Worm (Caenorhabditis elegans) whole organism, young adult: ENCODE measurements around the gene sod-3.
"Not testable (repeated sequence)": the region's sequence is repeated elsewhere in the genome, so short reads cannot be mapped to it uniquely, and the experiment has no call there.

ENCODE experiments used
- B0336.3 ChIP-seq: fragments of 200-800 bp; sonication (Bioruptor generic); IDR thresholded peaks from 2 replicates; pipeline ENCODE4 v1.3.6; 2022; ENCODE audit warnings: missing genetic modification characterization, missing compliant biosample characterization
- C17E4.6 ChIP-seq: fragments of 200-800 bp; sonication (Bioruptor generic); IDR thresholded peaks from 2 replicates; pipeline ENCODE4 v1.3.6; 2022; ENCODE audit warnings: missing genetic modification reagents, missing genetic modification characterization, missing compliant biosample characterization
- F22D6.2 ChIP-seq: sonication (generic microtip); optimal IDR thresholded peaks from 2 replicates; lab custom pipeline; 2016; ENCODE audit warnings: mild to moderate bottlenecking, missing genetic modification characterization, missing compliant biosample characterization
- F33H1.4 ChIP-seq: fragments of 200-800 bp; sonication (Bioruptor generic); IDR thresholded peaks from 2 replicates; pipeline ENCODE4 v1.3.6; 2022; ENCODE audit warnings: missing genetic modification reagents, missing genetic modification characterization, missing compliant biosample characterization
- F37B4.10 ChIP-seq: fragments of 200-800 bp; sonication (Bioruptor generic); IDR thresholded peaks from 2 replicates; pipeline ENCODE4 v1.3.6; 2022; ENCODE audit warnings: missing genetic modification characterization, missing compliant biosample characterization
- F39B2.1 ChIP-seq: fragments of 200-800 bp; sonication (Bioruptor generic); IDR thresholded peaks from 2 replicates; pipeline ENCODE4 v1.3.6; 2022; ENCODE audit warnings: missing genetic modification reagents, missing genetic modification characterization, missing compliant biosample characterization
- F52B5.7 ChIP-seq: sonication (generic microtip); optimal IDR thresholded peaks from 2 replicates; lab custom pipeline; 2016; ENCODE audit warnings: mild to moderate bottlenecking, missing genetic modification characterization, missing compliant biosample characterization
- F57A8.1 ChIP-seq: fragments of 200-800 bp; sonication (Bioruptor generic); optimal IDR thresholded peaks from 2 replicates; lab custom pipeline; 2018; ENCODE audit warnings: mild to moderate bottlenecking, missing genetic modification characterization, moderate library complexity, missing compliant biosample characterization
- F57C9.4 ChIP-seq: sonication (generic microtip); optimal IDR thresholded peaks from 2 replicates; lab custom pipeline; 2017; ENCODE audit warnings: mild to moderate bottlenecking, missing genetic modification characterization, missing compliant biosample characterization
- T07F8.4 ChIP-seq: sonication (generic microtip); optimal IDR thresholded peaks from 2 replicates; lab custom pipeline; 2016; ENCODE audit warnings: mild to moderate bottlenecking, missing genetic modification characterization, moderate library complexity, missing compliant biosample characterization
- Y67H2A.10 ChIP-seq: fragments of 200-800 bp; sonication (Bioruptor generic); conservative IDR thresholded peaks from 2 replicates; pipeline ENCODE4 v1.3.6; 2022; ENCODE audit warnings: missing genetic modification reagents, missing genetic modification characterization, missing compliant biosample characterization
- Y79H2A.3 ChIP-seq: fragments of 200-800 bp; sonication (Bioruptor generic); conservative IDR thresholded peaks from 2 replicates; pipeline ENCODE4 v1.3.6; 2022; ENCODE audit warnings: missing genetic modification reagents, missing genetic modification characterization, missing compliant biosample characterization
- attf-3 ChIP-seq: fragments of 200-800 bp; sonication (Bioruptor generic); conservative IDR thresholded peaks from 2 replicates; pipeline ENCODE4 v1.3.6; 2022; ENCODE audit warnings: missing genetic modification reagents, missing genetic modification characterization, missing compliant biosample characterization
- attf-5 ChIP-seq: fragments of 200-800 bp; sonication (Bioruptor generic); optimal IDR thresholded peaks from 2 replicates; lab custom pipeline; 2018; ENCODE audit warnings: mild to moderate bottlenecking, missing genetic modification characterization, missing compliant biosample characterization
- attf-6 ChIP-seq: fragments of 200-800 bp; sonication (Bioruptor generic); IDR thresholded peaks from 2 replicates; pipeline ENCODE4 v1.3.6; 2022; ENCODE audit warnings: missing genetic modification reagents, missing genetic modification characterization, missing compliant biosample characterization
- cebp-1 ChIP-seq, 2 experiments: fragments of 200-800 bp in 1 of 2; sonication (Bioruptor generic) in 1 of 2; sonication (generic microtip) in 1 of 2; IDR thresholded peaks in 1 of 2; optimal IDR thresholded peaks in 1 of 2; 2 replicates each; pipeline versions ENCODE4 v1.3.6 to Lab custom; 2017 to 2022; ENCODE audit warnings: missing compliant biosample characterization in 2 of 2, missing genetic modification characterization in 2 of 2, mild to moderate bottlenecking in 1 of 2, missing genetic modification reagents in 1 of 2, moderate library complexity in 1 of 2
- ceh-91 ChIP-seq: fragments of 200-800 bp; sonication (Bioruptor generic); IDR thresholded peaks from 2 replicates; pipeline ENCODE4 v1.3.6; 2022; ENCODE audit warnings: missing genetic modification reagents, missing genetic modification characterization, missing compliant biosample characterization
- dox-1 ChIP-seq: fragments of 200-800 bp; sonication (Bioruptor generic); IDR thresholded peaks from 2 replicates; pipeline ENCODE4 v1.3.6; 2022; ENCODE audit warnings: missing genetic modification reagents, missing genetic modification characterization, missing compliant biosample characterization
- dpl-1 ChIP-seq: fragments of 150-350 bp; optimal IDR thresholded peaks from 2 replicates; lab custom pipeline; 2014; ENCODE audit warnings: missing biosample characterization, missing genetic modification reagents, missing genetic modification characterization
- ekl-4 ChIP-seq: fragments of 200-800 bp; sonication (Bioruptor generic); IDR thresholded peaks from 2 replicates; pipeline ENCODE4 v1.3.6; 2022; ENCODE audit warnings: missing genetic modification reagents, missing genetic modification characterization, missing compliant biosample characterization
- ets-4 ChIP-seq: fragments of 200-800 bp; sonication (Bioruptor generic); optimal IDR thresholded peaks from 2 replicates; lab custom pipeline; 2018; ENCODE audit warnings: mild to moderate bottlenecking, missing genetic modification characterization, missing compliant biosample characterization
- fkh-3 ChIP-seq: sonication (generic microtip); optimal IDR thresholded peaks from 2 replicates; lab custom pipeline; 2016; ENCODE audit warnings: mild to moderate bottlenecking, missing genetic modification characterization, missing compliant biosample characterization
- hlh-12 ChIP-seq: sonication (generic microtip); optimal IDR thresholded peaks from 2 replicates; lab custom pipeline; 2016; ENCODE audit warnings: missing genetic modification characterization, missing compliant biosample characterization
- lin-35 ChIP-seq, 3 experiments: fragments of 150-350 bp in 2 of 3; sonication (generic microtip) in 1 of 3; optimal IDR thresholded peaks; 2 replicates each; lab custom pipeline; 2014 to 2018; ENCODE audit warnings: missing biosample characterization in 3 of 3, missing genetic modification characterization in 3 of 3, missing genetic modification reagents in 3 of 3
- nfya-2 ChIP-seq: fragments of 200-800 bp; sonication (Bioruptor generic); IDR thresholded peaks from 2 replicates; pipeline ENCODE4 v1.3.6; 2022; ENCODE audit warnings: missing genetic modification reagents, missing genetic modification characterization, missing compliant biosample characterization
- nfyb-1 ChIP-seq: fragments of 200-800 bp; sonication (Bioruptor generic); IDR thresholded peaks from 2 replicates; pipeline ENCODE4 v1.3.6; 2022; ENCODE audit warnings: missing genetic modification reagents, missing genetic modification characterization, missing compliant biosample characterization
- nhr-80 ChIP-seq: sonication (generic microtip); optimal IDR thresholded peaks from 2 replicates; lab custom pipeline; 2016; ENCODE audit warnings: missing genetic modification characterization, missing compliant biosample characterization
- nhr-90 ChIP-seq: sonication (generic microtip); optimal IDR thresholded peaks from 2 replicates; lab custom pipeline; 2016; ENCODE audit warnings: missing genotype, mild to moderate bottlenecking, missing genetic modification characterization, missing compliant biosample characterization
- pha-4 ChIP-seq: fragments of 150-350 bp; sonication (generic microtip); optimal IDR thresholded peaks from 2 replicates; lab custom pipeline; 2014; ENCODE audit warnings: missing biosample characterization, missing genetic modification reagents, missing genetic modification characterization
- rec-8 ChIP-seq, 2 experiments: sonication (generic microtip); optimal IDR thresholded peaks; 2 replicates each; lab custom pipeline; 2016; ENCODE audit warnings: mild to moderate bottlenecking in 2 of 2, missing genetic modification characterization in 2 of 2, missing genetic modification reagents in 2 of 2, missing genotype in 2 of 2, missing biosample characterization in 1 of 2, missing compliant biosample characterization in 1 of 2, moderate library complexity in 1 of 2
- repo-1 ChIP-seq: sonication (generic microtip); optimal IDR thresholded peaks from 2 replicates; lab custom pipeline; 2017; ENCODE audit warnings: mild to moderate bottlenecking, missing genetic modification characterization, missing compliant biosample characterization
- rpc-1 ChIP-seq, 2 experiments: fragments of 150-350 bp in 1 of 2; sonication (generic microtip) in 1 of 2; optimal IDR thresholded peaks; 2 replicates each; lab custom pipeline; 2014 to 2018; ENCODE audit warnings: missing biosample characterization in 1 of 2, missing genetic modification characterization in 1 of 2, missing genetic modification reagents in 1 of 2, missing genotype in 1 of 2
- sea-2 ChIP-seq: fragments of 200-800 bp; sonication (Bioruptor generic); IDR thresholded peaks from 2 replicates; pipeline ENCODE4 v1.3.6; 2022; ENCODE audit warnings: missing genetic modification characterization, missing compliant biosample characterization
- snpc-1.1 ChIP-seq: sonication (generic microtip); optimal IDR thresholded peaks from 2 replicates; lab custom pipeline; 2017; ENCODE audit warnings: missing genetic modification characterization, mild to moderate bottlenecking, missing compliant biosample characterization, antibody characterized with exemption, moderate library complexity, missing genotype, missing genetic modification reagents; ENCODE audit not compliant: insufficient read depth
- snpc-1.3 ChIP-seq: sonication (generic microtip); optimal IDR thresholded peaks from 2 replicates; lab custom pipeline; 2017; ENCODE audit warnings: missing genetic modification characterization, mild to moderate bottlenecking, missing compliant biosample characterization, antibody characterized with exemption, moderate library complexity, missing genotype, missing genetic modification reagents; ENCODE audit not compliant: insufficient read depth
- zfh-2 ChIP-seq: fragments of 200-800 bp; sonication (Bioruptor generic); conservative IDR thresholded peaks from 2 replicates; pipeline ENCODE4 v1.3.6; 2022; ENCODE audit warnings: missing genetic modification reagents, missing genetic modification characterization, missing compliant biosample characterization
- ztf-18 ChIP-seq: sonication (generic microtip); optimal IDR thresholded peaks from 2 replicates; lab custom pipeline; 2016; ENCODE audit warnings: missing genotype, mild to moderate bottlenecking, missing genetic modification characterization, missing compliant biosample characterization
- ztf-22 ChIP-seq: fragments of 200-800 bp; sonication (Bioruptor generic); optimal IDR thresholded peaks from 2 replicates; lab custom pipeline; 2018; ENCODE audit warnings: mild to moderate bottlenecking, missing genetic modification characterization, moderate library complexity, missing compliant biosample characterization
- ztf-3 ChIP-seq: fragments of 200-800 bp; sonication (Bioruptor generic); optimal IDR thresholded peaks from 2 replicates; lab custom pipeline; 2018; ENCODE audit warnings: mild to moderate bottlenecking, missing genetic modification characterization, missing compliant biosample characterization

sod-3 gene

DNA sequence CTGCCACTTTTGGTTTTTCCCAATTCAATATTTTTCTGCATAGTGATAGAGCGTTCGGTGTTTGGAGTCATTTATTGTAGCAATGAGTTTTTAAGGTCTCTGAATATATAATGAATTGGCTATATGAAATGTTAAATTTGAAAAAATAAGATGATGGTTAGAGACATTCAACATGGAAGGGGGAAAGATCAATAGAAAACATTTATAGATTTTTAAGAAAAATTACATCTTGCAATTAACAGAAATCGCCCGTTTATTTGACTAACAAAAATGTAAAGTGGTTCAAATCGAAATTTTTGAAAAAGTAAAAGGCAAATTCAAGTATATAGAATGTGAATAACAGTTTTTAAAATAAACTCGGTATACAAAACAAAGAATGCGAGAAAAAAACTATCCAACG is 18.0 kb downstream of the sod-3 start, which contains the start of gene lido-5:
Gene lido-5, minus strand, starts transcription at position 101 of the 400 bp plus-strand sequence.
- TF ChIP-seq rpc-1 (optimal IDR thresholded peaks at IDR 0.05; lab: Kevin White, UChicago), result no peak
- TF ChIP-seq rpc-1 (tag; optimal IDR thresholded peaks at IDR 0.05; lab: Kevin White, UChicago), result no peak
- TF ChIP-seq F52B5.7 (tag; lab: Kevin White, UChicago), result no peak
- TF ChIP-seq ztf-22, result no peak
- no peak for TF ChIP-seq ztf-3
- TF ChIP-seq Y79H2A.3 (GFP tag; lab: Robert Waterston, UW), result no peak
- TF ChIP-seq ekl-4 (GFP tag; lab: Robert Waterston, UW), result no peak
- TF ChIP-seq attf-6 (GFP tag; lab: Robert Waterston, UW), result no peak
- no peak for TF ChIP-seq F39B2.1
- TF ChIP-seq rec-8 (tag; optimal IDR thresholded peaks at IDR 0.05; lab: Kevin White, UChicago), result no peak
- no peak for TF ChIP-seq lin-35 (GFP tag; optimal IDR thresholded peaks at IDR 0.05; lab: Kevin White, UChicago)

DNA sequence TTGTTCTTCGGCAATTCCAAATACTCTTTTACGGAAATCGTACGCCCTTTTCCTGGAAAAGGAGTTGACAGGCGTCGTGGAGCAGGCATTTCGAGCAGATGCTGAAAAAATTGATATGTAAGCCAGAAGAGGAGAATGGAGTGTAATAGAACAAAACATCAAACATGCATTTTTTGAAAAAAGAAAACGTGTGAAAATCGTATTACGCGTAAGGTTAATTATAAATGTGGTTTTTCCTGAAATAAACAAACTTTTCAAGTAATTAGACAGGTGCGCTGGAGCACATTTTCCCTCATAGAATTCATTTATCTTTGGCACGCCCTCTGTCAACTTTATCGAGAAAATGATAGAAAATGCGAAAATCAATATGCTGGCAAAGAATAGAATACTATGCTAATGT is 22.5 kb downstream of the sod-3 start, which contains the start of gene lido-6:
Gene lido-6, minus strand, starts transcription at position 101 of the 400 bp plus-strand sequence.
- no peak for TF ChIP-seq F33H1.4 (GFP tag; lab: Robert Waterston, UW)
- no peak for TF ChIP-seq Y67H2A.10 (GFP tag; lab: Robert Waterston, UW)
- no peak for TF ChIP-seq zfh-2 (GFP tag; lab: Robert Waterston, UW)
- no peak for TF ChIP-seq dpl-1 (GFP tag; lab: Kevin White, UChicago)
- TF ChIP-seq snpc-1.1, result no peak
- no peak for TF ChIP-seq F22D6.2 (tag; lab: Kevin White, UChicago)
- no peak for TF ChIP-seq sea-2 (GFP tag; lab: Robert Waterston, UW)
- TF ChIP-seq F52B5.7 (tag; lab: Kevin White, UChicago), result no peak
- no peak for TF ChIP-seq ceh-91 (GFP tag; lab: Robert Waterston, UW)
- no peak for TF ChIP-seq snpc-1.3 (tag; lab: Kevin White, UChicago)
- TF ChIP-seq B0336.3 (GFP tag; lab: Robert Waterston, UW), result no peak
- no peak for TF ChIP-seq F57A8.1
- no peak for TF ChIP-seq ets-4 (GFP tag; lab: Kevin White, UChicago)

DNA sequence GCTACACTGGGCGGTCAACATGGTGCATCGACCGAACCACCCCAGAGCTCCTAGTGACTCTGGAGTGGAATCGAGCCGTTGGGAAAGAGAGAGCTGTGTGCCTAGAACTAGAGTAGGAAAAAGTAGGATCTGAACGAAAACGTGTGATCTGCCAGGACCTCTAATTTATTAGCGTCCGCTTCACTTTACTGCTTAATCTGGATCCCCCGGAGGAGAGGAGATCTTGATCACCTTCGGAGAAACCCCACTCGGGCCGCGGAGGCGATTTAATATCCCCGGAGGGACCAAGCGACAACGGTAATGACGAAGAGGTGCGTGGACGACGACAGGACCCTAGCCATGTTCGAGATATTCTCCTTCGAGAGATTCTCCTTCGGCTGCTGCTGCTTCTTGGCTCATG is 24.8 kb downstream of the sod-3 start, which contains the start of gene K09E3.2:
Gene K09E3.2, plus strand, starts transcription at position 301 of the 400 bp plus-strand sequence.
- TF ChIP-seq dox-1 (GFP tag; lab: Robert Waterston, UW); pha-4; rpc-1 (optimal IDR thresholded peaks at IDR 0.05; lab: Kevin White, UChicago); rpc-1 (tag; optimal IDR thresholded peaks at IDR 0.05; lab: Kevin White, UChicago): not testable (repeated sequence)

DNA sequence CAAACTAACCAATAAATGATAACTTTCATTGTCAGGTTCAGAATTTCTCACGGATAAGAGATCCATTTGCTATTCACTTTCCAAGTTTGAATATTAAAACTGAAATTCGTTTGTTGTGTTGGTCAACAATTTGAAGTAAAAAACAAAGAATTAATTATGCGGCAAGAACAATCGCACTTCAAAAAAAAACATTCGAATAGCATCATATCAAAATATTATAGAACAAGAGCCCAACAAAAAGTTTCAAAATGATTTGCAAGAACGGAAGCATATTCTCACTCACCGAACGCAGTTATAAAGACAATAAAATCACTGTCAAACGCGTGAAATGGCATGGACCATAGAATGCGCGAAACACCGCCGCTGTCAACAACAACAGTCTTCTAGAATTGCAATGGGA is 41.9 kb downstream of the sod-3 start, which contains the start of gene K09E3.7:
Gene K09E3.7, minus strand, starts transcription at position 101 of the 400 bp plus-strand sequence.
- TF ChIP-seq nfya-2, result no peak
- no peak for TF ChIP-seq C17E4.6 (GFP tag; lab: Robert Waterston, UW)
- no peak for TF ChIP-seq fkh-3 (tag; lab: Kevin White, UChicago)
- TF ChIP-seq snpc-1.1, result no peak
- no peak for TF ChIP-seq F57C9.4 (tag; lab: Kevin White, UChicago)
- TF ChIP-seq F37B4.10 (GFP tag; lab: Robert Waterston, UW), result no peak

DNA sequence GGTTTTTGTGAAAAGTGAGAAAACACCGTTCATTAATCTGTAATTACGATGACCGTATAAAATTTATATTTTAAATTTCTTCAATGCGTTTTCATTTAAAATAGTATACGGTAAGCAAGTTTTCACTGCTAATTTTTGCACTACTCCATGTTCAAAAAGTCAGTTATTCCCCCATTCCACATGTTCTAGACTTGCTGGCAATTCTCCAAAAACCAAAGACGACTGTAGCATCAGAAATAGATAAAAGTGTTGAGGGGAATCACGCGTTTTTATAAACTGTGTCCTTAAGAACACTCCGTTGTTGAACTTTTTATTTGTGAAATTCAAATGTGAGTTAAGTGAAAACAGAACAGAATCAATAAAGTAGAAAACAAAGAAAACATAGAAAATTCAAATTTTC is 43.2 kb downstream of the sod-3 start:
- TF ChIP-seq repo-1 (tag; lab: Kevin White, UChicago) (no peak), hlh-12 (tag; lab: Kevin White, UChicago) (no peak), ztf-18 (tag; lab: Kevin White, UChicago) (no peak), nhr-90 (tag; lab: Kevin White, UChicago) (peak; percentile 31), nfyb-1 (0 out of 2 replicates have a peak, but pooled peaks have one; percentile 61), cebp-1 (GFP tag; IDR thresholded peaks at IDR 0.05; lab: Robert Waterston, UW) (no peak), cebp-1 (tag; optimal IDR thresholded peaks at IDR 0.05; lab: Kevin White, UChicago) (peak; percentile 60), ets-4 (GFP tag; lab: Kevin White, UChicago) (no peak), nhr-80 (tag; lab: Kevin White, UChicago) (peak; percentile 64), attf-3 (GFP tag; lab: Robert Waterston, UW) (no peak), fkh-3 (tag; lab: Kevin White, UChicago) (no peak), T07F8.4 (tag; lab: Kevin White, UChicago) (no peak), attf-5 (GFP tag; lab: Kevin White, UChicago) (peak; percentile 10)
